Fruit fly (Drosophila melanogaster) S2 (cell line): Measurements from ENCODE around the gene CG7255.

ENCODE experiments used
- CG8478 ChIP-seq: fragments of >200 bp; optimal IDR thresholded peaks from 2 replicates; lab custom pipeline; 2018
- CTCF ChIP-seq, 2 experiments: fragments of >200 bp; optimal IDR thresholded peaks; 2 replicates each; lab custom pipeline; 2018

DNA sequence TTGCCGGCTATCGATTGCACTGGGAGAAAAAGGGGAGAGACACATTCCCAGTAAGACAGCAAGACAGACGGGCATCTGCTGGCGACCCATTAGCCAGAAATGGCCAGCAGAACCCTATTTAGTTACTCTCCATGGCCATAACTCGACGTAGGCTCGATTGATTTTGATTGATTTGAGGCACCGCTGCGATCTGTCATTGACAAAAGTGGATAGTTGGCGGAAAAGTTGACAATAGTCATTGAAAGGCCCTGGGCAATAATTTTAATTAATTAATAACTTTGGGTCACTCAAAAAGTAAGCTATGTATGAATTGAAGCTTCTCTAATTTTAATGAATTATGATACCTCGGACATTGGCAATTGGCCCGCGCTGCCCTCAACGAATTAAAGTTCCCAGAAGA is 46.9 kb upstream of the CG7255 start:
- TF ChIP-seq CTCF (optimal IDR thresholded peaks at IDR 0.05; lab: Kevin White, UChicago) = no peak
- no peak for TF ChIP-seq CG8478 (lab: Kevin White, UChicago)
